Worm (Caenorhabditis elegans) whole organism, L4 larva: Measurements from ENCODE around the gene gly-3.
A peak's percentile ranks its signal among the peaks of the same experiment; 100 is the strongest.

Experiments
- D1046.2 ChIP-seq: fragments of 200-800 bp; sonication (Bioruptor generic); IDR thresholded peaks from 2 replicates; pipeline ENCODE4 v1.3.6; 2022; ENCODE audit warnings: missing genetic modification characterization, missing compliant biosample characterization
- Y105C5A.15 ChIP-seq: fragments of 200-800 bp; sonication (Bioruptor generic); IDR thresholded peaks from 2 replicates; pipeline ENCODE4 v1.3.6; 2022; ENCODE audit warnings: missing genetic modification characterization, missing compliant biosample characterization
- aha-1 ChIP-seq: fragments of 150-350 bp; peaks from one replicate; lab custom pipeline; 2014; ENCODE audit warnings: missing biosample characterization, missing genetic modification characterization
- arid-1 ChIP-seq: fragments of 200-800 bp; sonication (Bioruptor generic); conservative IDR thresholded peaks from 2 replicates; pipeline ENCODE4 v1.3.6; 2022; ENCODE audit warnings: missing genetic modification reagents, missing genetic modification characterization, missing compliant biosample characterization
- ceh-28 ChIP-seq: fragments of 150-350 bp; optimal IDR thresholded peaks from 2 replicates; lab custom pipeline; 2014; ENCODE audit warnings: missing biosample characterization, missing genetic modification reagents, missing genetic modification characterization
- ceh-32 ChIP-seq: sonication (generic microtip); optimal IDR thresholded peaks from 2 replicates; lab custom pipeline; 2016; ENCODE audit warnings: mild to moderate bottlenecking, missing genetic modification characterization, missing compliant biosample characterization; ENCODE audit not compliant: poor library complexity
- ceh-62 ChIP-seq: sonication (generic microtip); optimal IDR thresholded peaks from 2 replicates; lab custom pipeline; 2017; ENCODE audit warnings: missing biosample characterization, missing genetic modification characterization
- daf-19 ChIP-seq: fragments of 200-800 bp; sonication (Bioruptor generic); conservative IDR thresholded peaks from 2 replicates; pipeline ENCODE4 v1.3.6; 2022; ENCODE audit warnings: missing genetic modification characterization, missing compliant biosample characterization
- daf-8 ChIP-seq: fragments of 200-800 bp; sonication (Bioruptor generic); IDR thresholded peaks from 2 replicates; pipeline ENCODE4 v1.3.6; 2022; ENCODE audit warnings: missing genetic modification characterization, missing compliant biosample characterization
- dve-1 ChIP-seq: sonication (generic microtip); optimal IDR thresholded peaks from 2 replicates; lab custom pipeline; 2017; ENCODE audit warnings: antibody characterized with exemption, mild to moderate bottlenecking, missing genetic modification characterization, missing compliant biosample characterization; ENCODE audit not compliant: insufficient read depth
- egl-43 ChIP-seq: fragments of 200-800 bp; sonication (Bioruptor generic); IDR thresholded peaks from 2 replicates; pipeline ENCODE4 v1.3.6; 2022; ENCODE audit warnings: missing genetic modification reagents, missing genetic modification characterization, missing compliant biosample characterization
- jun-1 ChIP-seq: fragments of 150-350 bp; optimal IDR thresholded peaks from 2 replicates; lab custom pipeline; 2014; ENCODE audit warnings: missing biosample characterization, missing genetic modification reagents, missing genetic modification characterization
- lin-13 ChIP-seq: fragments of 150-350 bp; optimal IDR thresholded peaks from 2 replicates; lab custom pipeline; 2014; ENCODE audit warnings: missing biosample characterization, missing genetic modification reagents, missing genetic modification characterization
- lsy-2 ChIP-seq, 2 experiments: fragments of 150-350 bp in 1 of 2; sonication (generic microtip) in 1 of 2; optimal IDR thresholded peaks; 2 replicates each; lab custom pipeline; 2014 to 2017; ENCODE audit warnings: missing biosample characterization in 2 of 2, missing genetic modification characterization in 2 of 2
- mep-1 ChIP-seq: fragments of 150-350 bp; sonication (generic microtip); optimal IDR thresholded peaks from 3 replicates; lab custom pipeline; 2014; ENCODE audit warnings: missing biosample characterization, missing genetic modification characterization
- mxl-2 ChIP-seq: fragments of 200-800 bp; sonication (Bioruptor generic); conservative IDR thresholded peaks from 2 replicates; pipeline ENCODE4 v1.3.6; 2022; ENCODE audit warnings: missing genetic modification reagents, missing genetic modification characterization, missing compliant biosample characterization
- mxl-3 ChIP-seq: fragments of 200-800 bp; sonication (Bioruptor generic); optimal IDR thresholded peaks from 2 replicates; lab custom pipeline; 2018; ENCODE audit warnings: mild to moderate bottlenecking, missing genetic modification characterization, missing compliant biosample characterization
- nhr-11 ChIP-seq: fragments of 150-350 bp; optimal IDR thresholded peaks from 2 replicates; lab custom pipeline; 2014; ENCODE audit warnings: missing biosample characterization, missing genetic modification characterization
- nhr-237 ChIP-seq: sonication (generic microtip); optimal IDR thresholded peaks from 2 replicates; lab custom pipeline; 2017; ENCODE audit warnings: missing biosample characterization, missing genetic modification characterization
- nhr-6 ChIP-seq: fragments of 150-350 bp; optimal IDR thresholded peaks from 2 replicates; lab custom pipeline; 2014; ENCODE audit warnings: missing biosample characterization, missing genetic modification characterization
- php-3 ChIP-seq: fragments of 200-800 bp; sonication (Bioruptor generic); IDR thresholded peaks from 2 replicates; pipeline ENCODE4 v1.3.6; 2022; ENCODE audit warnings: missing genetic modification reagents, missing genetic modification characterization, missing compliant biosample characterization
- pqm-1 ChIP-seq: sonication (generic microtip); optimal IDR thresholded peaks from 2 replicates; lab custom pipeline; 2017; ENCODE audit warnings: missing biosample characterization, missing genetic modification characterization
- saeg-2 ChIP-seq: fragments of 200-800 bp; sonication (Bioruptor generic); IDR thresholded peaks from 2 replicates; pipeline ENCODE4 v1.3.6; 2022; ENCODE audit warnings: missing genetic modification reagents, missing genetic modification characterization, missing compliant biosample characterization
- sdz-12 ChIP-seq: fragments of 200-800 bp; sonication (Bioruptor generic); optimal IDR thresholded peaks from 2 replicates; lab custom pipeline; 2018; ENCODE audit warnings: mild to moderate bottlenecking, missing genetic modification characterization, missing compliant biosample characterization
- set-16 ChIP-seq: fragments of 200-800 bp; sonication (Bioruptor generic); IDR thresholded peaks from 2 replicates; pipeline ENCODE4 v1.3.6; 2022; ENCODE audit warnings: missing genetic modification reagents, missing genetic modification characterization, missing compliant biosample characterization
- skn-1 ChIP-seq: fragments of 150-350 bp; optimal IDR thresholded peaks from 2 replicates; lab custom pipeline; 2014; ENCODE audit warnings: missing biosample characterization, missing genetic modification characterization
- unc-62 ChIP-seq, 3 experiments: fragments of 150-350 bp in 1 of 3; sonication (generic microtip); optimal IDR thresholded peaks in 2 of 3; peaks in 1 of 3; 1 replicate in 1 of 3; 2 replicates in 2 of 3; lab custom pipeline; 2014 to 2017; ENCODE audit warnings: missing biosample characterization in 3 of 3, missing genetic modification characterization in 3 of 3, missing genetic modification reagents in 3 of 3, missing genotype in 1 of 3
- zfp-2 ChIP-seq: sonication (generic microtip); optimal IDR thresholded peaks from 2 replicates; lab custom pipeline; 2016; ENCODE audit warnings: mild to moderate bottlenecking, missing genetic modification characterization, missing compliant biosample characterization

Gene gly-3

ce11 chrIII:7891573-7892306, 25.8 kb downstream of the gly-3 start, which contains the start of the genes ZK688.5 and fahd-1 (continued):
- TF ChIP-seq php-3 (0 out of 2 replicates have a peak, but pooled peaks have one; percentile 25), D1046.2 (GFP tag; lab: Robert Waterston, UW) (no peak), mep-1 (peak; percentile 88), mxl-2 (no peak), nhr-6 (tag; lab: Kevin White, UChicago) (peak; percentile 47), lin-13 (GFP tag; lab: Kevin White, UChicago) (no peak), aha-1 (tag; lab: Kevin White, UChicago) (peak; percentile 65), ceh-28 (tag; lab: Kevin White, UChicago) (no peak)

ce11 chrIII:7889036-7889435, 28.5 kb downstream of the gly-3 start:
- no peak for TF ChIP-seq ceh-62
- no peak for TF ChIP-seq mxl-3 (GFP tag; lab: Kevin White, UChicago)
- TF ChIP-seq nhr-237 (tag; lab: Kevin White, UChicago) = no peak
- TF ChIP-seq arid-1 = no peak

- TF ChIP-seq zfp-2 (tag; lab: Kevin White, UChicago) (no peak), mxl-3 (GFP tag; lab: Kevin White, UChicago) (no peak), mep-1 (peak; percentile 27), daf-8 (no peak), dve-1 (tag; lab: Kevin White, UChicago) (peak; percentile 3), ceh-32 (tag; lab: Kevin White, UChicago) (no peak), pqm-1 (tag; lab: Kevin White, UChicago) (no peak)
- TF ChIP-seq, all 104 proteins: peak for 2
Measured at ce11 chrIII:7884863-7885262, 32.7 kb downstream of the gly-3 start, which contains the start of gene ZK688.11. Gene ZK688.11, minus strand, starts transcription at chrIII:7884963.

ce11 chrIII:7882900-7883299, 34.7 kb downstream of the gly-3 start, which contains the start of gene ZK688.9:
Gene ZK688.9, minus strand, starts transcription at chrIII:7883000.
- TF ChIP-seq saeg-2 = no peak
- no peak for TF ChIP-seq skn-1 (tag; lab: Kevin White, UChicago)
- no peak for TF ChIP-seq ceh-28 (tag; lab: Kevin White, UChicago)
- TF ChIP-seq set-16 = no peak
- no peak for TF ChIP-seq egl-43 (GFP tag; lab: Robert Waterston, UW)
- TF ChIP-seq daf-19 (GFP tag; lab: Robert Waterston, UW) = no peak
- no peak for TF ChIP-seq php-3
- TF ChIP-seq Y105C5A.15 (GFP tag; lab: Robert Waterston, UW) = no peak
- TF ChIP-seq sdz-12 = no peak
- TF ChIP-seq unc-62 (GFP tag; optimal IDR thresholded peaks at IDR 0.05 in 1 of 2; lab: Kevin White, UChicago) = no peak
- no peak for TF ChIP-seq unc-62 (tag; optimal IDR thresholded peaks at IDR 0.05; lab: Kevin White, UChicago)
- no peak for TF ChIP-seq jun-1 (tag; lab: Kevin White, UChicago)

- no peak for TF ChIP-seq lsy-2 (tag; optimal IDR thresholded peaks at IDR 0.05; lab: Kevin White, UChicago)
- peak; percentile 41 for TF ChIP-seq nhr-11
Measured at ce11 chrIII:7880132-7880715, 37.3 kb downstream of the gly-3 start.

- peak in 1 of 2 experiments; percentile 36 for TF ChIP-seq unc-62 (GFP tag; optimal IDR thresholded peaks at IDR 0.05 in 1 of 2; lab: Kevin White, UChicago)
- no peak for TF ChIP-seq unc-62 (tag; optimal IDR thresholded peaks at IDR 0.05; lab: Kevin White, UChicago)
- TF ChIP-seq saeg-2 = no peak
Measured at ce11 chrIII:7878852-7879329, 38.7 kb downstream of the gly-3 start, which contains the start of gene sup-18. Gene sup-18, minus strand, starts transcription at chrIII:7878902.
